Fruit fly (Drosophila melanogaster): ENCODE measurements around the gene CG9555.
A peak's percentile ranks its signal among the peaks of the same experiment; 100 is the strongest.

CG9555 gene

dm6 chr2L:8946718-8947316 is 44.7 kb upstream of the CG9555 start, which contains the start of gene CG46397 (continued):
- TF ChIP-seq Hr39 (optimal IDR thresholded peaks at IDR 0.05) (no peak), exex (tag; optimal IDR thresholded peaks at IDR 0.05) (peak; percentile 94), Hand (GFP tag; optimal IDR thresholded peaks at IDR 0.05) (no peak), HmgZ (tag; optimal IDR thresholded peaks at IDR 0.05) (no peak), CG6791 (GFP tag; IDR thresholded peaks at IDR 0.05; ENCODE audit: partially characterized antibody) (no peak), Hr78 (GFP tag; optimal IDR thresholded peaks at IDR 0.05) (no peak), CG15269 (tag; optimal IDR thresholded peaks at IDR 0.05) (no peak), C15 (GFP tag; IDR thresholded peaks at IDR 0.05) (no peak)

dm6 chr2L:8947989-8948388 is 43.5 kb upstream of the CG9555 start:
- TF ChIP-seq CG30020 (tag; optimal IDR thresholded peaks at IDR 0.05): no peak
- TF ChIP-seq NC2β (GFP tag; optimal IDR thresholded peaks at IDR 0.05): no peak
- TF ChIP-seq CG13296 (GFP tag; optimal IDR thresholded peaks at IDR 0.05): peak; percentile 54
- peak in 1 of 2 experiments; percentile 88 for TF ChIP-seq Pdp1 (GFP tag; optimal IDR thresholded peaks at IDR 0.05)
- peak; percentile 35 for TF ChIP-seq mirr (GFP tag; optimal IDR thresholded peaks at IDR 0.05)
- TF ChIP-seq pho (GFP tag; optimal IDR thresholded peaks at IDR 0.05): no peak
- TF ChIP-seq CG9932 (GFP tag; IDR thresholded peaks at IDR 0.05): no peak
- no peak for TF ChIP-seq CG6272 (GFP tag; IDR thresholded peaks at IDR 0.05)
- TF ChIP-seq CG2678 (tag; optimal IDR thresholded peaks at IDR 0.05): peak; percentile 47
- no peak for TF ChIP-seq Jarid2 (GFP tag; optimal IDR thresholded peaks at IDR 0.05)
- TF ChIP-seq sug (tag; optimal IDR thresholded peaks at IDR 0.05): peak; percentile 16
- no peak for TF ChIP-seq sqz (GFP tag; optimal IDR thresholded peaks at IDR 0.05)
- peak; percentile 29 for TF ChIP-seq sd (tag; optimal IDR thresholded peaks at IDR 0.05)
- TF ChIP-seq Fer2 (tag; optimal IDR thresholded peaks at IDR 0.05): no peak
- TF ChIP-seq CG17385 (GFP tag; optimal IDR thresholded peaks at IDR 0.05): no peak
- peak; percentile 3 for TF ChIP-seq PHDP (tag; optimal IDR thresholded peaks at IDR 0.05)
- TF ChIP-seq Nf-YC (tag; optimal IDR thresholded peaks at IDR 0.05): peak; percentile 25
- no peak for TF ChIP-seq Ets65A (GFP tag)
- no peak for TF ChIP-seq Abd-B (GFP tag; optimal IDR thresholded peaks at IDR 0.05)
- TF ChIP-seq sim (GFP tag; IDR thresholded peaks at IDR 0.05): no peak
- TF ChIP-seq H2.0 (GFP tag; IDR thresholded peaks at IDR 0.05): no peak
- no peak for TF ChIP-seq slbo (GFP tag; IDR thresholded peaks at IDR 0.05)
- no peak for TF ChIP-seq zen (tag; optimal IDR thresholded peaks at IDR 0.05)
- no peak for TF ChIP-seq Hr39 (optimal IDR thresholded peaks at IDR 0.05)
- peak; percentile 58 for TF ChIP-seq CG13894 (tag; optimal IDR thresholded peaks at IDR 0.05)
- peak; percentile 0 for TF ChIP-seq CG34376 (GFP tag; optimal IDR thresholded peaks at IDR 0.05)
- TF ChIP-seq exex (tag; optimal IDR thresholded peaks at IDR 0.05): peak; percentile 50
- TF ChIP-seq corto (GFP tag; optimal IDR thresholded peaks at IDR 0.05): no peak
- peak; percentile 38 for TF ChIP-seq CG10543 (GFP tag; optimal IDR thresholded peaks at IDR 0.05)
- peak; percentile 5 for TF ChIP-seq CG15269 (tag; optimal IDR thresholded peaks at IDR 0.05)

- TF ChIP-seq CG31388 (GFP tag; optimal IDR thresholded peaks at IDR 0.05): no peak
- TF ChIP-seq bcd (GFP tag; optimal IDR thresholded peaks at IDR 0.05): no peak
- TF ChIP-seq CG15011 (GFP tag; optimal IDR thresholded peaks at IDR 0.05): no peak
- TF ChIP-seq CG7987 (GFP tag; optimal IDR thresholded peaks at IDR 0.05): no peak
- no peak for TF ChIP-seq crc (GFP tag; optimal IDR thresholded peaks at IDR 0.05)
- TF ChIP-seq CG8388 (GFP tag; optimal IDR thresholded peaks at IDR 0.05): no peak
- TF ChIP-seq dan (GFP tag; IDR thresholded peaks at IDR 0.05): no peak
- no peak for TF ChIP-seq CG15601 (tag; optimal IDR thresholded peaks at IDR 0.05)
- no peak for TF ChIP-seq Hmx (GFP tag; optimal IDR thresholded peaks at IDR 0.05)
- no peak for TF ChIP-seq CG33213 (GFP tag; optimal IDR thresholded peaks at IDR 0.05)
- no peak for TF ChIP-seq Bteb2 (GFP tag; optimal IDR thresholded peaks at IDR 0.05)
- TF ChIP-seq grau (tag; optimal IDR thresholded peaks at IDR 0.05): peak; percentile 51
- peak; percentile 21 for TF ChIP-seq CG15479 (GFP tag; optimal IDR thresholded peaks at IDR 0.05)
- 0 out of 3 replicates have a peak, but pooled peaks have one; percentile 10 for TF ChIP-seq row (GFP tag; IDR thresholded peaks at IDR 0.05)
- TF ChIP-seq sens (GFP tag): peak; percentile 57
Measured at dm6 chr2L:8948650-8949049, 42.9 kb upstream of the CG9555 start.

Measured in whole organism, embryonic.